Worm (Caenorhabditis elegans) whole organism, mixed stage, embryonic: ENCODE data around the gene C27F2.6.
A peak's percentile ranks its signal among the peaks of the same experiment; 100 is the strongest.

Experiments
- bed-3 ChIP-seq: fragments of 200-800 bp; sonication (Bioruptor generic); optimal IDR thresholded peaks from 3 replicates; lab custom pipeline; 2018; ENCODE audit warnings: mild to moderate bottlenecking, missing genetic modification characterization, moderate library complexity, missing compliant biosample characterization
- blmp-1 ChIP-seq: fragments of 150-350 bp; optimal IDR thresholded peaks from 2 replicates; lab custom pipeline; 2014; ENCODE audit warnings: missing biosample characterization, missing genetic modification characterization
- ceh-39 ChIP-seq: fragments of 150-350 bp; optimal IDR thresholded peaks from 2 replicates; lab custom pipeline; 2014; ENCODE audit warnings: missing biosample characterization, missing genetic modification characterization
- ceh-83 ChIP-seq: fragments of 200-800 bp; sonication (Bioruptor generic); optimal IDR thresholded peaks from 2 replicates; lab custom pipeline; 2018; ENCODE audit warnings: mild to moderate bottlenecking, missing genetic modification characterization, missing compliant biosample characterization
- ces-1 ChIP-seq: fragments of 150-350 bp; optimal IDR thresholded peaks from 2 replicates; lab custom pipeline; 2014; ENCODE audit warnings: missing biosample characterization, missing genetic modification reagents, missing genetic modification characterization
- cnd-1 ChIP-seq: fragments of 200-800 bp; sonication (Bioruptor generic); optimal IDR thresholded peaks from 2 replicates; lab custom pipeline; 2018; ENCODE audit warnings: mild to moderate bottlenecking, missing genetic modification characterization, missing compliant biosample characterization
- drap-1 ChIP-seq: fragments of 200-800 bp; sonication (Bioruptor generic); optimal IDR thresholded peaks from 3 replicates; lab custom pipeline; 2018; ENCODE audit warnings: mild to moderate bottlenecking, missing genetic modification characterization, missing compliant biosample characterization
- elt-3 ChIP-seq: fragments of 150-350 bp; optimal IDR thresholded peaks from 2 replicates; lab custom pipeline; 2014; ENCODE audit warnings: missing biosample characterization, missing genetic modification characterization
- flh-1 ChIP-seq: fragments of 200-800 bp; sonication (Bioruptor generic); optimal IDR thresholded peaks from 2 replicates; lab custom pipeline; 2018; ENCODE audit warnings: mild to moderate bottlenecking, missing genetic modification characterization, moderate library complexity, missing compliant biosample characterization
- ham-2 ChIP-seq: fragments of 200-800 bp; sonication (Bioruptor generic); optimal IDR thresholded peaks from 2 replicates; lab custom pipeline; 2018; ENCODE audit warnings: mild to moderate bottlenecking, missing genetic modification characterization, missing compliant biosample characterization
- hlh-1 ChIP-seq: fragments of 150-350 bp; optimal IDR thresholded peaks from 2 replicates; lab custom pipeline; 2014; ENCODE audit warnings: missing biosample characterization, missing genetic modification reagents, missing genetic modification characterization
- lin-13 ChIP-seq: fragments of 150-350 bp; optimal IDR thresholded peaks from 2 replicates; lab custom pipeline; 2014; ENCODE audit warnings: missing biosample characterization, missing genetic modification characterization
- lin-32 ChIP-seq: fragments of 200-800 bp; sonication (Bioruptor generic); optimal IDR thresholded peaks from 2 replicates; lab custom pipeline; 2018; ENCODE audit warnings: mild to moderate bottlenecking, missing genetic modification characterization, missing compliant biosample characterization
- lsy-2 ChIP-seq: fragments of 150-350 bp; optimal IDR thresholded peaks from 2 replicates; lab custom pipeline; 2014; ENCODE audit warnings: missing biosample characterization, missing genetic modification characterization
- mab-5 ChIP-seq: fragments of 150-350 bp; optimal IDR thresholded peaks from 2 replicates; lab custom pipeline; 2014; ENCODE audit warnings: missing biosample characterization, missing genetic modification characterization
- mep-1 ChIP-seq: fragments of 150-350 bp; optimal IDR thresholded peaks from 2 replicates; lab custom pipeline; 2017; ENCODE audit warnings: missing biosample characterization, missing genetic modification reagents, missing genetic modification characterization, inconsistent platforms
- mls-2 ChIP-seq: sonication (generic microtip); optimal IDR thresholded peaks from 2 replicates; lab custom pipeline; 2016; ENCODE audit warnings: mild to moderate bottlenecking, missing genetic modification characterization, moderate library complexity, missing compliant biosample characterization
- nhr-12 ChIP-seq: fragments of 150-350 bp; optimal IDR thresholded peaks from 2 replicates; lab custom pipeline; 2014; ENCODE audit warnings: missing biosample characterization, missing genetic modification characterization
- nhr-2 ChIP-seq: fragments of 150-350 bp; optimal IDR thresholded peaks from 2 replicates; lab custom pipeline; 2014; ENCODE audit warnings: missing biosample characterization, missing genetic modification characterization
- nhr-237 ChIP-seq: fragments of 150-350 bp; optimal IDR thresholded peaks from 2 replicates; lab custom pipeline; 2014; ENCODE audit warnings: missing biosample characterization, missing genetic modification characterization
- nhr-28 ChIP-seq: fragments of 150-350 bp; optimal IDR thresholded peaks from 2 replicates; lab custom pipeline; 2014; ENCODE audit warnings: missing biosample characterization, missing genetic modification characterization
- nhr-76 ChIP-seq: sonication (generic microtip); optimal IDR thresholded peaks from 2 replicates; lab custom pipeline; 2017; ENCODE audit warnings: missing biosample characterization, missing genetic modification characterization
- pha-4 ChIP-seq: fragments of 150-350 bp; optimal IDR thresholded peaks from 2 replicates; lab custom pipeline; 2018; ENCODE audit warnings: missing biosample characterization, missing genetic modification reagents, missing genetic modification characterization
- sptf-1 ChIP-seq: sonication (generic microtip); optimal IDR thresholded peaks from 2 replicates; lab custom pipeline; 2017; ENCODE audit warnings: mild to moderate bottlenecking, missing genetic modification characterization, moderate library complexity, missing compliant biosample characterization
- tbx-8 ChIP-seq: fragments of 200-800 bp; sonication (Bioruptor generic); optimal IDR thresholded peaks from 2 replicates; lab custom pipeline; 2018; ENCODE audit warnings: mild to moderate bottlenecking, missing genetic modification characterization, moderate library complexity, missing compliant biosample characterization
- unc-120 ChIP-seq: sonication (generic microtip); optimal IDR thresholded peaks from 2 replicates; lab custom pipeline; 2017; ENCODE audit warnings: missing genetic modification characterization, missing compliant biosample characterization; ENCODE audit not compliant: poor library complexity, severe bottlenecking
- unc-62 ChIP-seq: fragments of 150-350 bp; optimal IDR thresholded peaks from 2 replicates; lab custom pipeline; 2014; ENCODE audit warnings: missing biosample characterization, missing genetic modification reagents, missing genetic modification characterization
- zip-8 ChIP-seq: fragments of 150-350 bp; optimal IDR thresholded peaks from 2 replicates; lab custom pipeline; 2014; ENCODE audit warnings: missing biosample characterization, missing genetic modification characterization

The C27F2.6 gene

DNA sequence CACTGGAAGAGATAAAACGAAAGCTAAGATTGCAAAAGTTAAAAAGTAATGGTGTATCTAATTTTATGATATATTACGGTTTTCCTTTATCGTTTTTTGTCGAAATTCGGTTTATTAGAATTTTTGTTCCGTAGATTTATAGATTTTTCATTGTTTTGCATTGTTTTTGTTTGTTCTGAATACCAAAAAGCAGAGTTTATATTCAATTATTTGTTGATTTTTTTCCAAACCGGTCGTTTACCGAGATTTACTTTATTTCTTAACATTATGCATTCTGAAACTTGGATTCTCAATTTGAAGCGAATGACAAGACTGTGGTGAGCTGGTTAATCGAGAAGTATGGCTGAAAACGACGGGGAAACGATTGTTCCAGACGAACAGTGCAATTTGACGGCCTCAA lies 43.2 kb downstream of the C27F2.6 start, which contains the start of gene fsn-1:
fsn-1 (plus strand) TSS at position 301 of the 400 bp plus-strand sequence.
- no peak for TF ChIP-seq sptf-1 (tag; lab: Kevin White, UChicago)
- no peak for TF ChIP-seq pha-4
- no peak for TF ChIP-seq nhr-76
- TF ChIP-seq ceh-83 (GFP tag; lab: Kevin White, UChicago), result no peak
- no peak for TF ChIP-seq unc-62
- TF ChIP-seq zip-8, result no peak
- no peak for TF ChIP-seq elt-3
- TF ChIP-seq flh-1 (GFP tag; lab: Kevin White, UChicago), result no peak
- TF ChIP-seq ces-1, result no peak
- TF ChIP-seq mab-5 (tag; lab: Kevin White, UChicago), result no peak

- TF ChIP-seq ceh-83 (GFP tag; lab: Kevin White, UChicago), result no peak
- TF ChIP-seq drap-1, result no peak
- no peak for TF ChIP-seq ceh-39 (tag; lab: Kevin White, UChicago)
- TF ChIP-seq nhr-28 (tag; lab: Kevin White, UChicago), result no peak
- TF ChIP-seq lin-32 (GFP tag; lab: Kevin White, UChicago), result no peak
- no peak for TF ChIP-seq sptf-1 (tag; lab: Kevin White, UChicago)
- TF ChIP-seq nhr-76, result no peak
- TF ChIP-seq blmp-1, result no peak
- TF ChIP-seq bed-3 (GFP tag; lab: Kevin White, UChicago), result no peak
- TF ChIP-seq nhr-237 (tag; lab: Kevin White, UChicago), result no peak
- TF ChIP-seq elt-3, result no peak
- no peak for TF ChIP-seq ham-2 (GFP tag; lab: Kevin White, UChicago)
- TF ChIP-seq mab-5 (tag; lab: Kevin White, UChicago), result no peak
- TF ChIP-seq, all 35 proteins: peak for 0
Measured at ce11 chrIII:4934896-4935628, 45.2 kb downstream of the C27F2.6 start, which contains the start of gene mrps-18C. TSS of gene mrps-18C (plus strand) at chrIII:4935578.

DNA sequence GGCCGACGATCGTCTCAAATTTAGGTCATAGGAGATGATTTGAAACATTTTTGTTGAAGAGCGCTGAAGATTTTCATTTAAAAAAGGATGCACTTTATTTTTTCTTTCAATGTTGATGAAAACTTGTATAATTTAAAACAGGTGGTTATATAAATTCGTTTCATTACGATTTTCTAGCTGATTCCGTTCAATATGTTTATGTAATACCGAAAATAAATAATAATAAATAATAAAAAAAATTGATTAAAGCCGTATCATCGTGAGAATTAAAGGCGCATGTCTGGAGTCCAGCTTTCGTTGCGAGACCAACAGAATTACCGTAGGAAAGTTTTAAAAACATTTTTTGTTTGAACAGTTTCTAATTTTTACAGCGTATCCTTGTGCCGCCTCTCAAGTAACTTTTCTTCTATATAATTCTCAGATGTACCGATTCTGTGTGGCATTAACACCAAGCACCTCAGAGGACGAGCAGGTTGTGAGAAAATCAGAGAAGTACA lies 48.0 kb downstream of the C27F2.6 start, which contains the start of the genes C26E6.12 and eri-9:
C26E6.12 (minus strand) TSS at position 51 of the 497 bp plus-strand sequence.
eri-9 (plus strand) TSS at position 248 of the 497 bp plus-strand sequence.
- TF ChIP-seq nhr-76 (no peak), ham-2 (GFP tag; lab: Kevin White, UChicago) (no peak), bed-3 (GFP tag; lab: Kevin White, UChicago) (no peak)
- TF ChIP-seq, all 35 proteins: peak for 0

DNA sequence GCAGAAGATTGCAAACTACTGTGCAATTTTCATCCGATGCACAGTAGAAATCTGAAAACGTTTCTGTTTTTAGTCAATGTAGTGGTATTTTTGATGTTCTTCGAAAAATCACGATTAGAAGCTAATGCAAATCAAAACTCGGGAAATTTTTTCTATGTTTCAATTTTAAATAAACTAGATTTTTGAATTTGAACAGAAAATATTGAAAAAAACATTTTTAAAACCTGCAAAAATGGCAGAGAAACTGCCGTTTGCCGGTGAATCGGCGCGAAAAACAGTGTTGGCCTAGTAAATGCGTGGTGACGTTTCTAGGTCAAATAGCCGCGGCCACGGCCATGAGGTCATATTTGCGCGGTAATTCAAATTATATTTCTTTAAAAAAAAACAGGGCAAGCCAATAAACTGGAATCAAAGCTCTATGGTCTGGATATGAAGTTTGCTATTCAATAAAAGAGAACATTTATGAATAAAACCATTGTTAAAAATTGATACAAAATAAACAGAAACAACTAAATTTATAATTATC lies 50.0 kb downstream of the C27F2.6 start, which contains the start of gene set-2:
set-2 (minus strand) TSS at position 51 of the 526 bp plus-strand sequence.
- no peak for TF ChIP-seq hlh-1 (tag; lab: Kevin White, UChicago)
- no peak for TF ChIP-seq lin-13
- TF ChIP-seq lsy-2 (tag; lab: Kevin White, UChicago), result peak; percentile 15
- no peak for TF ChIP-seq mep-1
- TF ChIP-seq nhr-28 (tag; lab: Kevin White, UChicago), result no peak
- TF ChIP-seq nhr-76, result no peak
- TF ChIP-seq mls-2 (tag; lab: Kevin White, UChicago), result no peak
- TF ChIP-seq mab-5 (tag; lab: Kevin White, UChicago), result no peak
- peak; percentile 9 for TF ChIP-seq pha-4
- TF ChIP-seq unc-62, result no peak
- TF ChIP-seq ces-1, result peak; percentile 21
- TF ChIP-seq sptf-1 (tag; lab: Kevin White, UChicago), result peak; percentile 66
- TF ChIP-seq nhr-2, result no peak
- TF ChIP-seq nhr-12 (tag; lab: Kevin White, UChicago), result no peak
- TF ChIP-seq unc-120 (tag; lab: Kevin White, UChicago), result no peak
- TF ChIP-seq zip-8, result no peak
- TF ChIP-seq ham-2 (GFP tag; lab: Kevin White, UChicago), result no peak
- TF ChIP-seq cnd-1 (tag; lab: Kevin White, UChicago), result no peak
- no peak for TF ChIP-seq tbx-8 (GFP tag; lab: Kevin White, UChicago)
- TF ChIP-seq flh-1 (GFP tag; lab: Kevin White, UChicago), result no peak
- TF ChIP-seq, all 35 proteins: peak for 4
